Fruit fly (Drosophila melanogaster) whole organism, wandering third instar larva: ENCODE data around the gene ImpE1.

Experiments used
- Abd-B ChIP-seq: fragments of >200 bp; optimal IDR thresholded peaks from 2 replicates; lab custom pipeline; 2017; ENCODE audit warnings: missing biosample characterization, missing genetic modification characterization
- CG32264 ChIP-seq: fragments of 200-800 bp; sonication (Bioruptor generic); optimal IDR thresholded peaks from 2 replicates; lab custom pipeline; 2016; ENCODE audit warnings: missing biosample characterization, missing genetic modification characterization
- HLH106 ChIP-seq: fragments of 200-800 bp; optimal IDR thresholded peaks from 3 replicates; lab custom pipeline; 2019; ENCODE audit warnings: missing biosample characterization, mild to moderate bottlenecking, missing genetic modification characterization, moderate library complexity
- OdsH ChIP-seq: fragments of 200-800 bp; sonication (Bioruptor generic); optimal IDR thresholded peaks from 2 replicates; lab custom pipeline; 2016; ENCODE audit warnings: missing biosample characterization, mild to moderate bottlenecking, missing genetic modification characterization
- fru ChIP-seq: fragments of 200-800 bp; sonication (Bioruptor generic); optimal IDR thresholded peaks from 3 replicates; lab custom pipeline; 2016; ENCODE audit warnings: missing biosample characterization, mild to moderate bottlenecking, missing genetic modification characterization
- lola ChIP-seq: fragments of >200 bp; optimal IDR thresholded peaks from 2 replicates; lab custom pipeline; 2017; ENCODE audit warnings: missing biosample characterization, missing genetic modification characterization
- usp ChIP-seq: fragments of >200 bp; optimal IDR thresholded peaks from 2 replicates; lab custom pipeline; 2017; ENCODE audit warnings: missing biosample characterization, missing genetic modification characterization

dm6 chr3L:8394944-8395343, 22.7 kb downstream of the ImpE1 start:
- no peak for TF ChIP-seq Abd-B (GFP tag; lab: Kevin White, UChicago)
- TF ChIP-seq fru (GFP tag; lab: Kevin White, UChicago): no peak
- TF ChIP-seq CG32264 (GFP tag; lab: Kevin White, UChicago): no peak
- TF ChIP-seq OdsH (GFP tag; lab: Kevin White, UChicago): no peak
- TF ChIP-seq lola (GFP tag; lab: Kevin White, UChicago): no peak
- no peak for TF ChIP-seq usp (GFP tag; lab: Kevin White, UChicago)
- no peak for TF ChIP-seq HLH106
